Worm (Caenorhabditis elegans) whole organism, L4 larva: ENCODE data around the gene tsp-13.
A peak's percentile ranks its signal among the peaks of the same experiment; 100 is the strongest.

Experiments used
- F44E2.7 ChIP-seq: fragments of 200-800 bp; sonication (Bioruptor generic); IDR thresholded peaks from 2 replicates; pipeline ENCODE4 v2.1.2; 2022; ENCODE audit warnings: missing genetic modification characterization, missing compliant biosample characterization
- T20F7.1 ChIP-seq: fragments of 200-800 bp; sonication (Bioruptor generic); optimal IDR thresholded peaks from 2 replicates; lab custom pipeline; 2018; ENCODE audit warnings: mild to moderate bottlenecking, missing genetic modification characterization, missing compliant biosample characterization
- T26A8.4 ChIP-seq: fragments of 200-800 bp; sonication (Bioruptor generic); IDR thresholded peaks from 2 replicates; pipeline ENCODE4 v1.3.6; 2022; ENCODE audit warnings: missing genetic modification characterization, missing compliant biosample characterization
- Y105C5A.15 ChIP-seq: fragments of 200-800 bp; sonication (Bioruptor generic); IDR thresholded peaks from 2 replicates; pipeline ENCODE4 v1.3.6; 2022; ENCODE audit warnings: missing genetic modification characterization, missing compliant biosample characterization
- Y48G9A.11 ChIP-seq: fragments of 200-800 bp; sonication (Bioruptor generic); IDR thresholded peaks from 2 replicates; pipeline ENCODE4 v1.3.6; 2022; ENCODE audit warnings: missing genetic modification reagents, missing genetic modification characterization, missing compliant biosample characterization
- Y5F2A.4 ChIP-seq: fragments of 200-800 bp; sonication (Bioruptor generic); optimal IDR thresholded peaks from 2 replicates; lab custom pipeline; 2018; ENCODE audit warnings: mild to moderate bottlenecking, missing genetic modification characterization, missing compliant biosample characterization
- ZK337.2 ChIP-seq: fragments of 200-800 bp; sonication (Bioruptor generic); IDR thresholded peaks from 2 replicates; pipeline ENCODE4 v1.3.6; 2022; ENCODE audit warnings: missing genetic modification reagents, missing genetic modification characterization, missing compliant biosample characterization
- ZK546.5 ChIP-seq, 2 experiments: sonication (generic microtip); optimal IDR thresholded peaks; 2 replicates each; lab custom pipeline; 2017; ENCODE audit warnings: missing biosample characterization in 2 of 2, missing genetic modification characterization in 2 of 2
- aha-1 ChIP-seq: fragments of 150-350 bp; peaks from one replicate; lab custom pipeline; 2014; ENCODE audit warnings: missing biosample characterization, missing genetic modification characterization
- ama-1 ChIP-seq: fragments of 150-350 bp; optimal IDR thresholded peaks from 2 replicates; lab custom pipeline; 2014; ENCODE audit warnings: inconsistent platforms, mixed read lengths
- ceh-32 ChIP-seq: sonication (generic microtip); optimal IDR thresholded peaks from 2 replicates; lab custom pipeline; 2016; ENCODE audit warnings: mild to moderate bottlenecking, missing genetic modification characterization, missing compliant biosample characterization; ENCODE audit not compliant: poor library complexity
- ceh-62 ChIP-seq: sonication (generic microtip); optimal IDR thresholded peaks from 2 replicates; lab custom pipeline; 2017; ENCODE audit warnings: missing biosample characterization, missing genetic modification characterization
- cey-2 ChIP-seq: sonication (generic microtip); optimal IDR thresholded peaks from 3 replicates; lab custom pipeline; 2017; ENCODE audit warnings: missing genetic modification characterization, mild to moderate bottlenecking, missing compliant biosample characterization, antibody characterized with exemption, borderline replicate concordance; ENCODE audit not compliant: insufficient read depth
- daf-12 ChIP-seq: fragments of 150-350 bp; optimal IDR thresholded peaks from 2 replicates; lab custom pipeline; 2014; ENCODE audit warnings: missing biosample characterization, missing genetic modification reagents, missing genetic modification characterization
- daf-16 ChIP-seq, 3 experiments: sonication (generic microtip); optimal IDR thresholded peaks; 2 replicates each; lab custom pipeline; 2016 to 2017; ENCODE audit warnings: missing genetic modification characterization in 3 of 3, missing genetic modification reagents in 3 of 3, mild to moderate bottlenecking in 2 of 3, missing compliant biosample characterization in 2 of 3, missing biosample characterization in 1 of 3, moderate library complexity in 1 of 3
- daf-19 ChIP-seq: fragments of 200-800 bp; sonication (Bioruptor generic); conservative IDR thresholded peaks from 2 replicates; pipeline ENCODE4 v1.3.6; 2022; ENCODE audit warnings: missing genetic modification characterization, missing compliant biosample characterization
- dve-1 ChIP-seq: sonication (generic microtip); optimal IDR thresholded peaks from 2 replicates; lab custom pipeline; 2017; ENCODE audit warnings: antibody characterized with exemption, mild to moderate bottlenecking, missing genetic modification characterization, missing compliant biosample characterization; ENCODE audit not compliant: insufficient read depth
- egl-27 ChIP-seq: sonication (generic microtip); optimal IDR thresholded peaks from 3 replicates; lab custom pipeline; 2017; ENCODE audit warnings: missing biosample characterization, missing genetic modification reagents, missing genetic modification characterization
- egl-43 ChIP-seq: fragments of 200-800 bp; sonication (Bioruptor generic); IDR thresholded peaks from 2 replicates; pipeline ENCODE4 v1.3.6; 2022; ENCODE audit warnings: missing genetic modification reagents, missing genetic modification characterization, missing compliant biosample characterization
- fkh-10 ChIP-seq: fragments of 150-350 bp; optimal IDR thresholded peaks from 2 replicates; lab custom pipeline; 2014; ENCODE audit warnings: missing biosample characterization, missing genetic modification reagents, missing genetic modification characterization
- hlh-11 ChIP-seq: fragments of 200-800 bp; sonication (Bioruptor generic); optimal IDR thresholded peaks from 2 replicates; lab custom pipeline; 2018; ENCODE audit warnings: mild to moderate bottlenecking, missing genetic modification characterization, missing compliant biosample characterization
- lim-7 ChIP-seq: fragments of 200-800 bp; sonication (Bioruptor generic); IDR thresholded peaks from 2 replicates; pipeline ENCODE4 v1.3.6; 2022; ENCODE audit warnings: missing genetic modification characterization, missing compliant biosample characterization
- lin-13 ChIP-seq: fragments of 150-350 bp; optimal IDR thresholded peaks from 2 replicates; lab custom pipeline; 2014; ENCODE audit warnings: missing biosample characterization, missing genetic modification reagents, missing genetic modification characterization
- mdl-1 ChIP-seq, 2 experiments: fragments of 150-350 bp in 1 of 2; sonication (generic microtip) in 1 of 2; optimal IDR thresholded peaks; 2 replicates each; lab custom pipeline; 2014 to 2017; ENCODE audit warnings: missing biosample characterization in 2 of 2, missing genetic modification characterization in 2 of 2
- mes-2 ChIP-seq: sonication (generic microtip); optimal IDR thresholded peaks from 2 replicates; lab custom pipeline; 2016; ENCODE audit warnings: missing genotype, mild to moderate bottlenecking, missing genetic modification characterization, missing compliant biosample characterization; ENCODE audit not compliant: poor library complexity, severe bottlenecking
- nhr-11 ChIP-seq: fragments of 150-350 bp; optimal IDR thresholded peaks from 2 replicates; lab custom pipeline; 2014; ENCODE audit warnings: missing biosample characterization, missing genetic modification characterization
- nhr-237 ChIP-seq: sonication (generic microtip); optimal IDR thresholded peaks from 2 replicates; lab custom pipeline; 2017; ENCODE audit warnings: missing biosample characterization, missing genetic modification characterization
- nhr-25 ChIP-seq: sonication (generic microtip); optimal IDR thresholded peaks from 2 replicates; lab custom pipeline; 2017; ENCODE audit warnings: missing genetic modification characterization, mild to moderate bottlenecking, missing compliant biosample characterization, antibody characterized with exemption, moderate library complexity, borderline replicate concordance; ENCODE audit not compliant: insufficient read depth
- nhr-28 ChIP-seq: fragments of 150-350 bp; optimal IDR thresholded peaks from 2 replicates; lab custom pipeline; 2014; ENCODE audit warnings: missing biosample characterization, missing genetic modification characterization
- nhr-41 ChIP-seq: fragments of 200-800 bp; sonication (Bioruptor generic); IDR thresholded peaks from 2 replicates; pipeline ENCODE4 v1.3.6; 2022; ENCODE audit warnings: missing genetic modification reagents, missing genetic modification characterization, missing compliant biosample characterization
- nhr-6 ChIP-seq: fragments of 150-350 bp; optimal IDR thresholded peaks from 2 replicates; lab custom pipeline; 2014; ENCODE audit warnings: missing biosample characterization, missing genetic modification characterization
- nhr-77 ChIP-seq: fragments of 150-350 bp; optimal IDR thresholded peaks from 2 replicates; lab custom pipeline; 2014; ENCODE audit warnings: missing biosample characterization, missing genetic modification characterization
- pha-4 ChIP-seq, 2 experiments: fragments of 150-350 bp in 1 of 2; fragments of 200-800 bp in 1 of 2; sonication (Bioruptor generic) in 1 of 2; IDR thresholded peaks in 1 of 2; optimal IDR thresholded peaks in 1 of 2; 2 replicates each; pipeline versions ENCODE4 v1.3.6 to Lab custom; 2014 to 2022; ENCODE audit warnings: missing genetic modification characterization in 2 of 2, missing genetic modification reagents in 2 of 2, missing biosample characterization in 1 of 2, missing compliant biosample characterization in 1 of 2
- php-3 ChIP-seq: fragments of 200-800 bp; sonication (Bioruptor generic); IDR thresholded peaks from 2 replicates; pipeline ENCODE4 v1.3.6; 2022; ENCODE audit warnings: missing genetic modification reagents, missing genetic modification characterization, missing compliant biosample characterization
- saeg-2 ChIP-seq: fragments of 200-800 bp; sonication (Bioruptor generic); IDR thresholded peaks from 2 replicates; pipeline ENCODE4 v1.3.6; 2022; ENCODE audit warnings: missing genetic modification reagents, missing genetic modification characterization, missing compliant biosample characterization
- sdz-12 ChIP-seq: fragments of 200-800 bp; sonication (Bioruptor generic); optimal IDR thresholded peaks from 2 replicates; lab custom pipeline; 2018; ENCODE audit warnings: mild to moderate bottlenecking, missing genetic modification characterization, missing compliant biosample characterization
- set-16 ChIP-seq: fragments of 200-800 bp; sonication (Bioruptor generic); IDR thresholded peaks from 2 replicates; pipeline ENCODE4 v1.3.6; 2022; ENCODE audit warnings: missing genetic modification reagents, missing genetic modification characterization, missing compliant biosample characterization
- skn-1 ChIP-seq: fragments of 150-350 bp; optimal IDR thresholded peaks from 2 replicates; lab custom pipeline; 2014; ENCODE audit warnings: missing biosample characterization, missing genetic modification characterization
- snpc-4 ChIP-seq: fragments of 150-350 bp; optimal IDR thresholded peaks from 2 replicates; lab custom pipeline; 2014; ENCODE audit warnings: missing biosample characterization, missing genetic modification characterization
- spr-3 ChIP-seq: fragments of 200-800 bp; sonication (Bioruptor generic); optimal IDR thresholded peaks from 2 replicates; lab custom pipeline; 2018; ENCODE audit warnings: mild to moderate bottlenecking, missing genetic modification characterization, missing compliant biosample characterization
- tag-97 ChIP-seq: fragments of 200-800 bp; sonication (Bioruptor generic); IDR thresholded peaks from 2 replicates; pipeline ENCODE4 v1.3.6; 2022; ENCODE audit warnings: missing genetic modification characterization, missing compliant biosample characterization
- tra-1 ChIP-seq: fragments of 200-800 bp; sonication (Bioruptor generic); IDR thresholded peaks from 2 replicates; pipeline ENCODE4 v1.3.6; 2022; ENCODE audit warnings: missing genetic modification reagents, missing genetic modification characterization, missing compliant biosample characterization
- unc-39 ChIP-seq: sonication (generic microtip); optimal IDR thresholded peaks from 2 replicates; lab custom pipeline; 2017; ENCODE audit warnings: missing biosample characterization, missing genetic modification characterization
- unc-62 ChIP-seq, 3 experiments: fragments of 150-350 bp in 1 of 3; sonication (generic microtip); optimal IDR thresholded peaks in 2 of 3; peaks in 1 of 3; 1 replicate in 1 of 3; 2 replicates in 2 of 3; lab custom pipeline; 2014 to 2017; ENCODE audit warnings: missing biosample characterization in 3 of 3, missing genetic modification characterization in 3 of 3, missing genetic modification reagents in 3 of 3, missing genotype in 1 of 3
- vab-7 ChIP-seq: fragments of 200-800 bp; sonication (Bioruptor generic); IDR thresholded peaks from 2 replicates; pipeline ENCODE4 v1.3.6; 2022; ENCODE audit warnings: missing genetic modification reagents, missing genetic modification characterization, missing compliant biosample characterization
- zfp-2 ChIP-seq: sonication (generic microtip); optimal IDR thresholded peaks from 2 replicates; lab custom pipeline; 2016; ENCODE audit warnings: mild to moderate bottlenecking, missing genetic modification characterization, missing compliant biosample characterization

tsp-13 gene

ce11 chrV:19201190-19201589 is 47.3 kb downstream of the tsp-13 start:
- TF ChIP-seq cey-2 = no peak
- TF ChIP-seq set-16 (GFP tag; lab: Robert Waterston, UW) = peak; percentile 79
- no peak for TF ChIP-seq Y48G9A.11
- no peak for TF ChIP-seq vab-7

ce11 chrV:19202800-19203199 is 48.9 kb downstream of the tsp-13 start:
- TF ChIP-seq T26A8.4 (GFP tag; lab: Robert Waterston, UW) (no peak), tra-1 (GFP tag; lab: Robert Waterston, UW) (no peak), set-16 (GFP tag; lab: Robert Waterston, UW) (peak; percentile 89), nhr-41 (GFP tag; lab: Robert Waterston, UW) (no peak), php-3 (GFP tag; lab: Robert Waterston, UW) (0 out of 2 replicates have a peak, but pooled peaks have one; percentile 11), pha-4 (GFP tag; IDR thresholded peaks at IDR 0.05; lab: Robert Waterston, UW) (no peak), pha-4 (tag; optimal IDR thresholded peaks at IDR 0.05; lab: Kevin White, UChicago) (no peak), saeg-2 (no peak), nhr-11 (tag; lab: Kevin White, UChicago) (no peak)

DNA sequence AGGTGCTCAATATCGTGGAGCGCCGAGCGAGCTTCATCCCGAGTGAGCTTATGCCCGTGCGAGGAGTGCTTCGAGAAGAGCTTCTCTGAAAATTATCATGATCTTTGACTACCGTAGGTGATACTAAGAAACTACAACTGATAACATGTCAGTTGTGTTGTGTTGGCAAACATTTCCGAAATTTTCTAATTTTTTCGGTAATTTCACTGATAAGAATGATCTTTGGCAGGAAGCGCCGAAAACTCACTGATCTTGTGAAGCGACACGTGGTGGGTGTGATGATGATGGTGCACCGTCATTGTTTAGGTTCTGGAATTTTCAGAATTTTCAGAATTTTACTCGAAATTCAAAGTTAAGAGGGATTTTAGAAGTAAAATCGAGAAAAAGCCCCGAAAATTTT is 49.4 kb downstream of the tsp-13 start, which contains the start of gene Y39B6A.1:
Gene Y39B6A.1, minus strand, starts transcription at position 309 of the 400 bp plus-strand sequence.
- TF ChIP-seq mdl-1 (tag; optimal IDR thresholded peaks at IDR 0.05; lab: Kevin White, UChicago) (peak in 1 of 2 experiments; percentile 34), skn-1 (tag; lab: Kevin White, UChicago) (no peak), daf-12 (tag; lab: Kevin White, UChicago) (no peak), ama-1 (lab: Kevin White, UChicago) (no peak), lin-13 (GFP tag; lab: Kevin White, UChicago) (no peak), dve-1 (tag; lab: Kevin White, UChicago) (peak; percentile 70), ceh-62 (tag; lab: Kevin White, UChicago) (no peak), nhr-77 (tag; lab: Kevin White, UChicago) (peak; percentile 28), tag-97 (no peak), daf-19 (GFP tag; lab: Robert Waterston, UW) (no peak), set-16 (GFP tag; lab: Robert Waterston, UW) (no peak), sdz-12 (GFP tag; lab: Kevin White, UChicago) (no peak), nhr-237 (tag; lab: Kevin White, UChicago) (no peak), hlh-11 (tag; lab: Kevin White, UChicago) (peak; percentile 59), F44E2.7 (GFP tag; lab: Robert Waterston, UW) (no peak), ZK546.5 (tag; optimal IDR thresholded peaks at IDR 0.05; lab: Kevin White, UChicago) (no peak), unc-39 (tag; lab: Kevin White, UChicago) (no peak), T20F7.1 (GFP tag; lab: Kevin White, UChicago) (no peak), egl-27 (tag; lab: Kevin White, UChicago) (no peak), php-3 (GFP tag; lab: Robert Waterston, UW) (no peak), egl-43 (GFP tag; lab: Robert Waterston, UW) (no peak), pha-4 (GFP tag; IDR thresholded peaks at IDR 0.05; lab: Robert Waterston, UW) (no peak), pha-4 (tag; optimal IDR thresholded peaks at IDR 0.05; lab: Kevin White, UChicago) (no peak), Y5F2A.4 (GFP tag; lab: Kevin White, UChicago) (no peak), tra-1 (GFP tag; lab: Robert Waterston, UW) (no peak), spr-3 (GFP tag; lab: Kevin White, UChicago) (no peak), mes-2 (tag; lab: Kevin White, UChicago) (no peak), nhr-28 (tag; lab: Kevin White, UChicago) (peak; percentile 62), nhr-25 (no peak), zfp-2 (tag; lab: Kevin White, UChicago) (no peak), snpc-4 (tag; lab: Kevin White, UChicago) (no peak), nhr-6 (tag; lab: Kevin White, UChicago) (no peak), nhr-41 (GFP tag; lab: Robert Waterston, UW) (no peak), ZK337.2 (GFP tag; lab: Robert Waterston, UW) (no peak), ceh-32 (tag; lab: Kevin White, UChicago) (no peak), fkh-10 (no peak), aha-1 (no peak), Y105C5A.15 (GFP tag; lab: Robert Waterston, UW) (no peak), lim-7 (GFP tag; lab: Robert Waterston, UW) (no peak), daf-16 (GFP tag; optimal IDR thresholded peaks at IDR 0.05; lab: Kevin White, UChicago) (no peak), daf-16 (tag; optimal IDR thresholded peaks at IDR 0.05; lab: Kevin White, UChicago) (peak; percentile 47), unc-62 (GFP tag; optimal IDR thresholded peaks at IDR 0.05 in 1 of 2; lab: Kevin White, UChicago) (no peak), unc-62 (tag; optimal IDR thresholded peaks at IDR 0.05; lab: Kevin White, UChicago) (no peak)
